Fruit fly (Drosophila melanogaster) whole organism, embryonic: ENCODE results near the gene CG10208.
A peak's percentile ranks its signal among the peaks of the same experiment; 100 is the strongest.

Experiments
- CG10147 ChIP-seq: fragments of 200-800 bp; sonication (Bioruptor generic); optimal IDR thresholded peaks from 2 replicates; lab custom pipeline; 2019; ENCODE audit warnings: missing biosample characterization, mild to moderate bottlenecking, missing genetic modification characterization, moderate library complexity
- CG10431 ChIP-seq: fragments of 200-800 bp; sonication (Bioruptor generic); optimal IDR thresholded peaks from 3 replicates; lab custom pipeline; 2018; ENCODE audit warnings: missing biosample characterization, mild to moderate bottlenecking, missing genetic modification characterization
- CG11247 ChIP-seq: fragments of 200-800 bp; sonication (Bioruptor generic); IDR thresholded peaks from 2 replicates; pipeline ENCODE4 v1.3.6; 2022; ENCODE audit warnings: missing biosample characterization, missing genetic modification characterization
- CG13296 ChIP-seq: fragments of 200-800 bp; sonication (Bioruptor generic); optimal IDR thresholded peaks from 3 replicates; lab custom pipeline; 2018; ENCODE audit warnings: missing biosample characterization, mild to moderate bottlenecking, missing genetic modification characterization
- CG13424 ChIP-seq: fragments of 200-800 bp; sonication (Bioruptor generic); optimal IDR thresholded peaks from 2 replicates; lab custom pipeline; 2019; ENCODE audit warnings: missing biosample characterization, mild to moderate bottlenecking, missing genetic modification characterization, moderate library complexity
- CG14667 ChIP-seq: fragments of 200-800 bp; sonication (Bioruptor generic); IDR thresholded peaks from 2 replicates; pipeline ENCODE4 v1.3.6; 2022; ENCODE audit warnings: missing biosample characterization, missing genetic modification characterization
- CG17802 ChIP-seq: fragments of 200-800 bp; sonication (Bioruptor generic); optimal IDR thresholded peaks from 2 replicates; lab custom pipeline; 2018; ENCODE audit warnings: missing biosample characterization, mild to moderate bottlenecking, missing genetic modification characterization, moderate library complexity
- CG18619 ChIP-seq: fragments of 200-800 bp; sonication (Bioruptor generic); optimal IDR thresholded peaks from 3 replicates; lab custom pipeline; 2017; ENCODE audit warnings: missing biosample characterization, mild to moderate bottlenecking, missing genetic modification characterization
- CG31224 ChIP-seq: fragments of 200-800 bp; sonication (Bioruptor generic); IDR thresholded peaks from 2 replicates; pipeline ENCODE4 v1.3.6; 2022; ENCODE audit warnings: missing biosample characterization, missing genetic modification characterization
- CG3281 ChIP-seq: fragments of 200-800 bp; sonication (Bioruptor generic); optimal IDR thresholded peaks from 3 replicates; lab custom pipeline; 2017; ENCODE audit warnings: missing biosample characterization, mild to moderate bottlenecking, missing genetic modification characterization
- CG33557 ChIP-seq: fragments of 200-800 bp; sonication (Bioruptor generic); optimal IDR thresholded peaks from 2 replicates; lab custom pipeline; 2019; ENCODE audit warnings: missing biosample characterization, mild to moderate bottlenecking, missing genetic modification characterization, moderate library complexity
- CG5953 ChIP-seq: fragments of 200-800 bp; sonication (Bioruptor generic); IDR thresholded peaks from 2 replicates; pipeline ENCODE4 v1.3.6; 2022; ENCODE audit warnings: missing biosample characterization, missing genetic modification characterization
- CG7372 ChIP-seq: fragments of 200-800 bp; sonication (Bioruptor generic); IDR thresholded peaks from 2 replicates; pipeline ENCODE4 v1.3.6; 2022; ENCODE audit warnings: missing biosample characterization, missing genetic modification characterization
- CG7786 ChIP-seq: fragments of 200-800 bp; sonication (Bioruptor generic); optimal IDR thresholded peaks from 2 replicates; lab custom pipeline; 2016; ENCODE audit warnings: missing biosample characterization, missing genetic modification characterization
- CG9609 ChIP-seq: fragments of 200-800 bp; sonication (Bioruptor generic); optimal IDR thresholded peaks from 3 replicates; lab custom pipeline; 2016; ENCODE audit warnings: missing biosample characterization, missing genetic modification characterization
- CG9817 ChIP-seq: fragments of 200-800 bp; sonication (Bioruptor generic); optimal IDR thresholded peaks from 2 replicates; lab custom pipeline; 2018; ENCODE audit warnings: missing biosample characterization, mild to moderate bottlenecking, missing genetic modification characterization, moderate library complexity
- CG9932 ChIP-seq: fragments of 200-800 bp; sonication (Bioruptor generic); IDR thresholded peaks from 2 replicates; pipeline ENCODE4 v1.3.6; 2022; ENCODE audit warnings: missing biosample characterization, missing genetic modification characterization
- Dbx ChIP-seq: fragments of 200-800 bp; sonication (Bioruptor generic); IDR thresholded peaks from 3 replicates; pipeline ENCODE4 v1.3.6; 2022; ENCODE audit warnings: missing biosample characterization, missing genetic modification characterization
- Doc2 ChIP-seq: fragments of 200-800 bp; sonication (Bioruptor generic); IDR thresholded peaks from 2 replicates; pipeline ENCODE4 v1.3.6; 2022; ENCODE audit warnings: missing biosample characterization, missing genetic modification characterization
- Drgx ChIP-seq: fragments of 200-800 bp; sonication (Bioruptor generic); IDR thresholded peaks from 2 replicates; pipeline ENCODE4 v1.3.6; 2022; ENCODE audit warnings: missing biosample characterization, missing genetic modification characterization
- H2.0 ChIP-seq: fragments of 200-800 bp; sonication (Bioruptor generic); IDR thresholded peaks from 2 replicates; pipeline ENCODE4 v1.3.6; 2022; ENCODE audit warnings: missing biosample characterization, missing genetic modification characterization
- Hey ChIP-seq: fragments of 200-800 bp; sonication (Bioruptor generic); optimal IDR thresholded peaks from 3 replicates; lab custom pipeline; 2018; ENCODE audit warnings: missing biosample characterization, mild to moderate bottlenecking, missing genetic modification characterization
- Hmr ChIP-seq: fragments of 200-800 bp; sonication (Bioruptor generic); optimal IDR thresholded peaks from 3 replicates; lab custom pipeline; 2017; ENCODE audit warnings: mild to moderate bottlenecking, missing biosample characterization, missing genetic modification reagents, missing genetic modification characterization
- Hr78 ChIP-seq, 2 experiments: fragments of 200-800 bp in 1 of 2; fragments of >200 bp in 1 of 2; sonication (Bioruptor generic) in 1 of 2; optimal IDR thresholded peaks; 2 replicates each; lab custom pipeline; 2017 to 2019; ENCODE audit warnings: missing biosample characterization in 2 of 2, missing genetic modification characterization in 2 of 2, mild to moderate bottlenecking in 1 of 2, moderate library complexity in 1 of 2
- MTF-1 ChIP-seq: fragments of 200-800 bp; sonication (Bioruptor generic); optimal IDR thresholded peaks from 2 replicates; lab custom pipeline; 2018; ENCODE audit warnings: missing biosample characterization, mild to moderate bottlenecking, missing genetic modification characterization, borderline replicate concordance
- Max ChIP-seq: fragments of 200-800 bp; sonication (Bioruptor generic); optimal IDR thresholded peaks from 2 replicates; lab custom pipeline; 2016; ENCODE audit warnings: missing biosample characterization, mild to moderate bottlenecking, missing genetic modification characterization
- NC2α ChIP-seq: fragments of 200-800 bp; sonication (Bioruptor generic); optimal IDR thresholded peaks from 2 replicates; lab custom pipeline; 2016; ENCODE audit warnings: missing biosample characterization, missing genetic modification characterization
- NK7.1 ChIP-seq: fragments of 200-800 bp; sonication (Bioruptor generic); optimal IDR thresholded peaks from 3 replicates; lab custom pipeline; 2016; ENCODE audit warnings: missing biosample characterization, missing genetic modification characterization
- Neu2 ChIP-seq: fragments of 200-800 bp; sonication (Bioruptor generic); optimal IDR thresholded peaks from 3 replicates; lab custom pipeline; 2016; ENCODE audit warnings: missing biosample characterization, missing genetic modification characterization, borderline replicate concordance
- Nf-YC ChIP-seq: fragments of 200-800 bp; optimal IDR thresholded peaks from 3 replicates; lab custom pipeline; 2019; ENCODE audit warnings: missing biosample characterization, mild to moderate bottlenecking, missing genetic modification characterization, moderate library complexity
- ase ChIP-seq: fragments of 200-800 bp; sonication (Bioruptor generic); IDR thresholded peaks from 3 replicates; pipeline ENCODE4 v1.3.6; 2022; ENCODE audit warnings: missing biosample characterization, missing genetic modification characterization
- chif ChIP-seq, 2 experiments: fragments of 200-800 bp; sonication (Bioruptor generic); optimal IDR thresholded peaks; 3 replicates each; lab custom pipeline; 2016; ENCODE audit warnings: missing biosample characterization in 2 of 2, missing genetic modification characterization in 2 of 2
- crol ChIP-seq: fragments of 200-800 bp; sonication (Bioruptor generic); IDR thresholded peaks from 2 replicates; pipeline ENCODE4 v1.3.6; 2022; ENCODE audit warnings: missing biosample characterization, missing genetic modification characterization
- gro ChIP-seq: fragments of 200-800 bp; sonication (Bioruptor generic); optimal IDR thresholded peaks from 2 replicates; lab custom pipeline; 2016; ENCODE audit warnings: missing biosample characterization, missing genetic modification characterization
- hbn ChIP-seq: fragments of 200-800 bp; sonication (Bioruptor generic); IDR thresholded peaks from 2 replicates; pipeline ENCODE4 v1.3.6; 2022; ENCODE audit warnings: missing biosample characterization, missing genetic modification characterization; ENCODE audit not compliant: partially characterized antibody
- klu ChIP-seq: fragments of 200-800 bp; sonication (Bioruptor generic); IDR thresholded peaks from 2 replicates; pipeline ENCODE4 v1.3.6; 2022; ENCODE audit warnings: missing biosample characterization, missing genetic modification characterization
- nau ChIP-seq: fragments of 200-800 bp; sonication (Bioruptor generic); optimal IDR thresholded peaks from 3 replicates; lab custom pipeline; 2017; ENCODE audit warnings: missing biosample characterization, mild to moderate bottlenecking, missing genetic modification characterization, missing genetic modification reagents
- nom ChIP-seq: fragments of 200-800 bp; sonication (Bioruptor generic); optimal IDR thresholded peaks from 2 replicates; lab custom pipeline; 2017; ENCODE audit warnings: missing biosample characterization, missing genetic modification characterization, mild to moderate bottlenecking, moderate library complexity, missing genetic modification reagents
- pan ChIP-seq, 4 experiments: fragments of >200 bp in 3 of 4; fragments of 200-800 bp in 1 of 4; sonication (Bioruptor generic) in 1 of 4; optimal IDR thresholded peaks in 3 of 4; IDR thresholded peaks in 1 of 4; 2 replicates each; pipeline versions ENCODE4 v1.3.6 to Lab custom; 2017 to 2022; ENCODE audit warnings: missing biosample characterization in 2 of 4, missing genetic modification characterization in 2 of 4, mixed read lengths in 1 of 4
- phol ChIP-seq: fragments of 200-800 bp; sonication (Bioruptor generic); optimal IDR thresholded peaks from 3 replicates; lab custom pipeline; 2018; ENCODE audit warnings: missing biosample characterization, mild to moderate bottlenecking, missing genetic modification characterization, moderate library complexity
- psq ChIP-seq: fragments of 200-800 bp; sonication (Bioruptor generic); optimal IDR thresholded peaks from 2 replicates; lab custom pipeline; 2017; ENCODE audit warnings: missing biosample characterization, missing genetic modification characterization
- pum ChIP-seq: fragments of 200-800 bp; sonication (Bioruptor generic); optimal IDR thresholded peaks from 2 replicates; lab custom pipeline; 2016; ENCODE audit warnings: missing biosample characterization, missing genetic modification characterization
- ssp ChIP-seq: fragments of 200-800 bp; sonication (Bioruptor generic); IDR thresholded peaks from 2 replicates; pipeline ENCODE4 v1.3.6; 2022; ENCODE audit warnings: missing biosample characterization, missing genetic modification characterization
- stwl ChIP-seq: fragments of 200-800 bp; sonication (Bioruptor generic); optimal IDR thresholded peaks from 3 replicates; lab custom pipeline; 2018; ENCODE audit warnings: missing biosample characterization, mild to moderate bottlenecking, missing genetic modification characterization, moderate library complexity
- tll ChIP-seq, 2 experiments: fragments of 200-800 bp in 1 of 2; fragments of >200 bp in 1 of 2; sonication (Bioruptor generic) in 1 of 2; optimal IDR thresholded peaks; 2 replicates each; lab custom pipeline; 2017 to 2019; ENCODE audit warnings: missing biosample characterization in 2 of 2, missing genetic modification characterization in 2 of 2, mild to moderate bottlenecking in 1 of 2, moderate library complexity in 1 of 2
- toy ChIP-seq: fragments of 200-800 bp; sonication (Bioruptor generic); IDR thresholded peaks from 2 replicates; pipeline ENCODE4 v1.3.6; 2022; ENCODE audit warnings: missing biosample characterization, missing genetic modification characterization
- yki ChIP-seq: fragments of >200 bp; optimal IDR thresholded peaks from 3 replicates; lab custom pipeline; 2018
- zen ChIP-seq: fragments of 200-800 bp; sonication (Bioruptor generic); optimal IDR thresholded peaks from 3 replicates; lab custom pipeline; 2018; ENCODE audit warnings: missing biosample characterization, mild to moderate bottlenecking, missing genetic modification characterization, moderate library complexity
- zfh1 ChIP-seq: fragments of 200-800 bp; sonication (Bioruptor generic); IDR thresholded peaks from 3 replicates; pipeline ENCODE4 v1.3.6; 2022; ENCODE audit warnings: missing biosample characterization, missing genetic modification characterization

CG10208 gene

dm6 chr3R:23760219-23761018 is 13.5 kb downstream of the CG10208 start, which contains the start of gene SdhD (continued):
- TF ChIP-seq ase (GFP tag; lab: Robert Waterston, UW): no peak
- TF ChIP-seq CG13296 (GFP tag; lab: Kevin White, UChicago): peak; percentile 15
- TF ChIP-seq CG11247 (GFP tag; lab: Robert Waterston, UW): no peak
- TF ChIP-seq chif (GFP tag; optimal IDR thresholded peaks at IDR 0.05; lab: Kevin White, UChicago): no peak
- no peak for TF ChIP-seq tll (GFP tag; optimal IDR thresholded peaks at IDR 0.05; lab: Kevin White, UChicago)
- no peak for TF ChIP-seq CG13424
- TF ChIP-seq NC2α (GFP tag; lab: Kevin White, UChicago): no peak
- peak; percentile 91 for TF ChIP-seq stwl (tag; lab: Kevin White, UChicago)
- TF ChIP-seq CG7786 (GFP tag; lab: Kevin White, UChicago): no peak
- TF ChIP-seq NK7.1 (GFP tag; lab: Kevin White, UChicago): no peak
- no peak for TF ChIP-seq crol (GFP tag; lab: Robert Waterston, UW)
- no peak for TF ChIP-seq pan (optimal IDR thresholded peaks at IDR 0.05; lab: Kevin White, UChicago)
- TF ChIP-seq pan (GFP tag; optimal IDR thresholded peaks at IDR 0.05 in 1 of 2, IDR thresholded peaks at IDR 0.05 in 1 of 2): no peak
- TF ChIP-seq psq (GFP tag; lab: Kevin White, UChicago): no peak
- TF ChIP-seq yki: no peak
- no peak for TF ChIP-seq H2.0 (GFP tag; lab: Robert Waterston, UW)
- no peak for TF ChIP-seq ssp (GFP tag; lab: Robert Waterston, UW)
- no peak for TF ChIP-seq nom
- no peak for TF ChIP-seq Drgx
- peak; percentile 56 for TF ChIP-seq CG9932 (GFP tag; lab: Robert Waterston, UW)
- TF ChIP-seq phol (tag; lab: Kevin White, UChicago): no peak
- no peak for TF ChIP-seq CG9817
- TF ChIP-seq hbn (GFP tag; lab: Robert Waterston, UW): peak; percentile 47; the same call in 1 of the 2 replicates
- TF ChIP-seq pum (GFP tag; lab: Kevin White, UChicago): no peak
- no peak for TF ChIP-seq gro (GFP tag; lab: Kevin White, UChicago)
- TF ChIP-seq CG10431 (GFP tag; lab: Kevin White, UChicago): no peak
- no peak for TF ChIP-seq CG7372 (GFP tag; lab: Robert Waterston, UW)
- no peak for TF ChIP-seq nau (GFP tag; lab: Kevin White, UChicago)
- TF ChIP-seq CG9609 (GFP tag; lab: Kevin White, UChicago): no peak
- no peak for TF ChIP-seq CG18619 (GFP tag; lab: Kevin White, UChicago)
- no peak for TF ChIP-seq MTF-1
- TF ChIP-seq CG3281: no peak
- TF ChIP-seq CG33557 (GFP tag; lab: Kevin White, UChicago): no peak
- no peak for TF ChIP-seq zfh1
- TF ChIP-seq Neu2: peak; percentile 66
- TF ChIP-seq CG5953 (GFP tag; lab: Robert Waterston, UW): no peak
- TF ChIP-seq Hmr (GFP tag; lab: Kevin White, UChicago): peak; percentile 30
- TF ChIP-seq Dbx (GFP tag; lab: Robert Waterston, UW): peak; percentile 25; the same call in 1 of the 3 replicates
- no peak for TF ChIP-seq CG10147 (GFP tag; lab: Kevin White, UChicago)
- no peak for TF ChIP-seq Max (GFP tag; lab: Kevin White, UChicago)
- no peak for TF ChIP-seq Hr78 (GFP tag; optimal IDR thresholded peaks at IDR 0.05; lab: Kevin White, UChicago)
- TF ChIP-seq zen (tag; lab: Kevin White, UChicago): peak; percentile 5
- TF ChIP-seq Nf-YC (tag; lab: Kevin White, UChicago): no peak
- TF ChIP-seq CG17802 (tag; lab: Kevin White, UChicago): no peak
- TF ChIP-seq toy: no peak
- no peak for TF ChIP-seq CG14667 (GFP tag; lab: Robert Waterston, UW)
- no peak for TF ChIP-seq CG31224 (GFP tag; lab: Robert Waterston, UW)
- no peak for TF ChIP-seq Hey (tag; lab: Kevin White, UChicago)
- no peak for TF ChIP-seq klu
- no peak for TF ChIP-seq Doc2 (GFP tag; lab: Robert Waterston, UW)
